Worm (Caenorhabditis elegans) whole organism, L1 larva: ENCODE results near the gene col-92.

Experiments used
- C16A3.4 ChIP-seq: fragments of 150-350 bp; optimal IDR thresholded peaks from 2 replicates; lab custom pipeline; 2014; ENCODE audit warnings: missing biosample characterization, missing genetic modification characterization
- F16B12.6 ChIP-seq: fragments of 150-350 bp; optimal IDR thresholded peaks from 2 replicates; lab custom pipeline; 2014; ENCODE audit warnings: missing biosample characterization, missing genetic modification characterization
- aha-1 ChIP-seq: fragments of 150-350 bp; optimal IDR thresholded peaks from 2 replicates; lab custom pipeline; 2014; ENCODE audit warnings: missing biosample characterization, missing genetic modification characterization
- alr-1 ChIP-seq: fragments of 200-800 bp; sonication (Bioruptor generic); optimal IDR thresholded peaks from 2 replicates; lab custom pipeline; 2018; ENCODE audit warnings: borderline replicate concordance, mild to moderate bottlenecking, missing genetic modification characterization, missing compliant biosample characterization
- aly-2 ChIP-seq: fragments of 150-350 bp; optimal IDR thresholded peaks from 2 replicates; lab custom pipeline; 2014; ENCODE audit warnings: missing biosample characterization, missing genetic modification characterization
- blmp-1 ChIP-seq: fragments of 150-350 bp; optimal IDR thresholded peaks from 2 replicates; lab custom pipeline; 2014; ENCODE audit warnings: missing biosample characterization, missing genetic modification characterization
- ceh-63 ChIP-seq: fragments of 200-800 bp; sonication (Bioruptor generic); optimal IDR thresholded peaks from 2 replicates; lab custom pipeline; 2018; ENCODE audit warnings: mild to moderate bottlenecking, missing genetic modification characterization, missing compliant biosample characterization
- ceh-82 ChIP-seq, 3 experiments: fragments of 150-350 bp in 1 of 3; sonication (generic microtip) in 2 of 3; optimal IDR thresholded peaks; 2 replicates each; lab custom pipeline; 2014 to 2017; ENCODE audit warnings: missing biosample characterization in 3 of 3, missing genetic modification characterization in 3 of 3
- ceh-88 ChIP-seq: fragments of 200-800 bp; sonication (Bioruptor generic); IDR thresholded peaks from 2 replicates; pipeline ENCODE4 v1.3.6; 2022; ENCODE audit warnings: missing genetic modification characterization, missing compliant biosample characterization
- ceh-90 ChIP-seq: sonication (generic microtip); optimal IDR thresholded peaks from 2 replicates; lab custom pipeline; 2016; ENCODE audit warnings: missing genetic modification characterization, missing compliant biosample characterization
- ces-1 ChIP-seq: fragments of 150-350 bp; optimal IDR thresholded peaks from 2 replicates; lab custom pipeline; 2014; ENCODE audit warnings: missing biosample characterization, missing genetic modification reagents, missing genetic modification characterization
- dpl-1 ChIP-seq, 3 experiments: fragments of 150-350 bp in 2 of 3; sonication (generic microtip) in 1 of 3; optimal IDR thresholded peaks; 2 replicates each; lab custom pipeline; 2014 to 2017; ENCODE audit warnings: missing biosample characterization in 3 of 3, missing genetic modification characterization in 3 of 3, missing genetic modification reagents in 3 of 3
- efl-1 ChIP-seq, 4 experiments: fragments of 150-350 bp; optimal IDR thresholded peaks in 3 of 4; peaks in 1 of 4; 1 replicate in 1 of 4; 2 replicates in 3 of 4; lab custom pipeline; 2014; ENCODE audit warnings: missing biosample characterization in 2 of 4, missing genetic modification characterization in 2 of 4, missing genetic modification reagents in 2 of 4
- efl-3 ChIP-seq: fragments of 200-800 bp; sonication (Bioruptor generic); optimal IDR thresholded peaks from 2 replicates; lab custom pipeline; 2018; ENCODE audit warnings: mild to moderate bottlenecking, missing genetic modification characterization, missing compliant biosample characterization
- egl-13 ChIP-seq: sonication (generic microtip); optimal IDR thresholded peaks from 2 replicates; lab custom pipeline; 2016; ENCODE audit warnings: missing genotype, missing genetic modification reagents, missing genetic modification characterization, missing compliant biosample characterization
- egl-27 ChIP-seq, 2 experiments: fragments of 150-350 bp in 1 of 2; sonication (generic microtip); optimal IDR thresholded peaks; 3 replicates each; lab custom pipeline; 2017 to 2018; ENCODE audit warnings: missing biosample characterization in 2 of 2, missing genetic modification characterization in 2 of 2, missing genetic modification reagents in 2 of 2
- elt-3 ChIP-seq, 6 experiments: fragments of 150-350 bp in 1 of 6; sonication (generic microtip); optimal IDR thresholded peaks; 2 replicates each; lab custom pipeline; 2017 to 2018; ENCODE audit warnings: missing biosample characterization in 6 of 6, missing genetic modification characterization in 6 of 6, inconsistent platforms in 1 of 6
- ets-5 ChIP-seq: fragments of 200-800 bp; sonication (Bioruptor generic); IDR thresholded peaks from 2 replicates; pipeline ENCODE4 v1.3.6; 2022; ENCODE audit warnings: missing genetic modification characterization, missing compliant biosample characterization
- fkh-10 ChIP-seq: sonication (generic microtip); optimal IDR thresholded peaks from 2 replicates; lab custom pipeline; 2017; ENCODE audit warnings: missing biosample characterization, missing genetic modification reagents, missing genetic modification characterization
- hlh-17 ChIP-seq: fragments of 200-800 bp; sonication (Bioruptor generic); optimal IDR thresholded peaks from 2 replicates; lab custom pipeline; 2018; ENCODE audit warnings: missing genetic modification characterization, mild to moderate bottlenecking, missing compliant biosample characterization, moderate library complexity, borderline replicate concordance
- hpl-2 ChIP-seq: fragments of 150-350 bp; optimal IDR thresholded peaks from 2 replicates; lab custom pipeline; 2014; ENCODE audit warnings: missing biosample characterization, missing genetic modification reagents, missing genetic modification characterization
- irx-1 ChIP-seq: sonication (generic microtip); optimal IDR thresholded peaks from 2 replicates; lab custom pipeline; 2016; ENCODE audit warnings: missing genetic modification characterization, missing compliant biosample characterization
- isw-1 ChIP-seq: fragments of 200-800 bp; sonication (Bioruptor generic); IDR thresholded peaks from 2 replicates; pipeline ENCODE4 v1.3.6; 2022; ENCODE audit warnings: missing genetic modification characterization, missing compliant biosample characterization
- jun-1 ChIP-seq: fragments of 150-350 bp; optimal IDR thresholded peaks from 2 replicates; lab custom pipeline; 2014; ENCODE audit warnings: missing biosample characterization, missing genetic modification reagents, missing genetic modification characterization
- lin-13 ChIP-seq: fragments of 150-350 bp; optimal IDR thresholded peaks from 2 replicates; lab custom pipeline; 2014; ENCODE audit warnings: missing biosample characterization, missing genetic modification reagents, missing genetic modification characterization
- lin-14 ChIP-seq: fragments of 200-800 bp; sonication (Bioruptor generic); optimal IDR thresholded peaks from 2 replicates; lab custom pipeline; 2018; ENCODE audit warnings: mild to moderate bottlenecking, missing genetic modification characterization, moderate library complexity, missing compliant biosample characterization
- lin-15B ChIP-seq: fragments of 150-350 bp; sonication (generic microtip); optimal IDR thresholded peaks from 3 replicates; lab custom pipeline; 2014; ENCODE audit warnings: missing biosample characterization, missing genetic modification characterization
- lin-35 ChIP-seq, 2 experiments: fragments of 150-350 bp; optimal IDR thresholded peaks; 2 replicates each; lab custom pipeline; 2014; ENCODE audit warnings: missing biosample characterization in 2 of 2, missing genetic modification characterization in 2 of 2, missing genetic modification reagents in 2 of 2
- lir-3 ChIP-seq: sonication (generic microtip); optimal IDR thresholded peaks from 2 replicates; lab custom pipeline; 2016; ENCODE audit warnings: mild to moderate bottlenecking, missing genetic modification characterization, moderate library complexity, missing compliant biosample characterization; ENCODE audit not compliant: poor library complexity
- lsy-2 ChIP-seq, 2 experiments: fragments of 150-350 bp; optimal IDR thresholded peaks; 2 replicates each; lab custom pipeline; 2014; ENCODE audit warnings: missing biosample characterization in 2 of 2, missing genetic modification characterization in 2 of 2
- nhr-12 ChIP-seq: sonication (generic microtip); optimal IDR thresholded peaks from 2 replicates; lab custom pipeline; 2017; ENCODE audit warnings: missing biosample characterization, missing genetic modification characterization
- nhr-19 ChIP-seq: fragments of 200-800 bp; sonication (Bioruptor generic); conservative IDR thresholded peaks from 2 replicates; pipeline ENCODE4 v1.3.6; 2022; ENCODE audit warnings: missing genetic modification characterization, missing compliant biosample characterization
- nhr-20 ChIP-seq: sonication (generic microtip); optimal IDR thresholded peaks from 2 replicates; lab custom pipeline; 2016; ENCODE audit warnings: mild to moderate bottlenecking, missing genetic modification characterization, missing compliant biosample characterization
- nhr-237 ChIP-seq: fragments of 150-350 bp; optimal IDR thresholded peaks from 2 replicates; lab custom pipeline; 2014; ENCODE audit warnings: missing biosample characterization, missing genetic modification characterization
- nhr-28 ChIP-seq: fragments of 150-350 bp; optimal IDR thresholded peaks from 2 replicates; lab custom pipeline; 2014; ENCODE audit warnings: missing biosample characterization, missing genetic modification characterization
- nhr-47 ChIP-seq: sonication (generic microtip); optimal IDR thresholded peaks from 2 replicates; lab custom pipeline; 2016; ENCODE audit warnings: mild to moderate bottlenecking, missing genetic modification characterization, moderate library complexity, missing compliant biosample characterization
- nhr-76 ChIP-seq: sonication (generic microtip); optimal IDR thresholded peaks from 2 replicates; lab custom pipeline; 2017; ENCODE audit warnings: missing biosample characterization, missing genetic modification characterization
- nhr-77 ChIP-seq: fragments of 150-350 bp; optimal IDR thresholded peaks from 2 replicates; lab custom pipeline; 2014; ENCODE audit warnings: missing biosample characterization, missing genetic modification characterization
- pax-3 ChIP-seq: fragments of 200-800 bp; sonication (Bioruptor generic); optimal IDR thresholded peaks from 2 replicates; lab custom pipeline; 2018; ENCODE audit warnings: mild to moderate bottlenecking, missing genetic modification characterization, moderate library complexity, missing compliant biosample characterization
- skn-1 ChIP-seq: fragments of 150-350 bp; optimal IDR thresholded peaks from 2 replicates; lab custom pipeline; 2014; ENCODE audit warnings: missing biosample characterization, missing genetic modification characterization
- snu-23 ChIP-seq: sonication (generic microtip); optimal IDR thresholded peaks from 2 replicates; lab custom pipeline; 2016; ENCODE audit warnings: missing genetic modification characterization, missing compliant biosample characterization
- sox-4 ChIP-seq: sonication (generic microtip); optimal IDR thresholded peaks from 2 replicates; lab custom pipeline; 2016; ENCODE audit warnings: missing genetic modification characterization, missing compliant biosample characterization
- swsn-7 ChIP-seq: sonication (generic microtip); optimal IDR thresholded peaks from 2 replicates; lab custom pipeline; 2016; ENCODE audit warnings: missing genetic modification characterization, missing compliant biosample characterization
- tbx-2 ChIP-seq: sonication (generic microtip); optimal IDR thresholded peaks from 2 replicates; lab custom pipeline; 2016; ENCODE audit warnings: missing genetic modification characterization, missing compliant biosample characterization
- unc-130 ChIP-seq: fragments of 150-350 bp; optimal IDR thresholded peaks from 2 replicates; lab custom pipeline; 2017; ENCODE audit warnings: missing biosample characterization, missing genetic modification characterization, inconsistent platforms
- unc-86 ChIP-seq: sonication (generic microtip); optimal IDR thresholded peaks from 2 replicates; lab custom pipeline; 2016; ENCODE audit warnings: missing genetic modification characterization, missing compliant biosample characterization
- unc-98 ChIP-seq: fragments of 200-800 bp; sonication (Bioruptor generic); IDR thresholded peaks from 2 replicates; pipeline ENCODE4 v1.3.6; 2022; ENCODE audit warnings: missing genetic modification characterization, missing compliant biosample characterization
- vab-15 ChIP-seq: sonication (generic microtip); optimal IDR thresholded peaks from 2 replicates; lab custom pipeline; 2017; ENCODE audit warnings: missing genotype, mild to moderate bottlenecking, missing genetic modification characterization, missing compliant biosample characterization
- zag-1 ChIP-seq: fragments of 150-350 bp; optimal IDR thresholded peaks from 2 replicates; lab custom pipeline; 2014; ENCODE audit warnings: missing biosample characterization, missing genetic modification characterization
- zip-4 ChIP-seq: fragments of 200-800 bp; sonication (Bioruptor generic); optimal IDR thresholded peaks from 2 replicates; lab custom pipeline; 2018; ENCODE audit warnings: mild to moderate bottlenecking, missing genetic modification characterization, moderate library complexity, missing compliant biosample characterization

Gene col-92

DNA sequence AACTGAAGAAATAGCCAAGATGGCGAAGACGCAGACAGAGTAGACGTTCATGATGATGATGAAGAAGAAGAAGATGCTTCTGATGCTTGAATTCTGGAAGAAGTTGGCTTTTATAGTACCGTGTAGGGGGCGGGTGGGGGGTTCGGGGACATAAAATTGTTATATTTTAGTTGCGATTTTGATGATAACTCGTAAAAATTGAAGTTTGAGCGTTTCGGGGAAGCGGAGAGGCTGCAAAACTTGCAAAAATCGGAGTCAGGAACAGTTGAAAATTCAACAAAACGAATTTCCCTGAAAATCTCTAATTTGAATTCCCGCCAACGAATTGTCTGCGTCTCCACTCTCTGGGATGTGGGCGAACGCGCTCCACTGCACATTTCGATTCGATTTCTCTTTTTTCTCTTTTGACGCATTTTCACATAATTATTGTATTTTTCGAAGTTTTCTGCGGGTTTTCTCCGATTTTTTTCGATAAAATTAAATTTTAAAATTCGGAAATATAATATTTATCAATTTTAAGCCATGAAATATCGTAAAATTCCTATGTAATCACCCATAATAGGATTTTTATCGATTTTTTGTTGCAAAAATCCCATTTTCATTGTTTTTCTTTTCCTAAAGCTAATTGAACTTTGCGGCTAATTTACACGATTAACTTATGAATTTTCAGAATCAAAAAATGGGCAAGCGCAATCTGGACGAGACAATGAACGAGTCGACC, 24.7 kb upstream of the col-92 start, which contains the start of the genes fipr-17 and Y48A6B.3:
TSS of gene fipr-17 (minus strand) at position 51 of the 721 bp plus-strand sequence.
TSS of gene Y48A6B.3 (plus strand) at position 671 of the 721 bp plus-strand sequence.
- TF ChIP-seq swsn-7 (peak; percentile 79), ces-1 (GFP tag; lab: Kevin White, UChicago) (no peak), nhr-28 (tag; lab: Kevin White, UChicago) (no peak), ceh-63 (GFP tag; lab: Kevin White, UChicago) (no peak), lsy-2 (tag; optimal IDR thresholded peaks at IDR 0.05; lab: Kevin White, UChicago) (peak; percentile 89 to 95), ceh-90 (tag; lab: Kevin White, UChicago) (peak; percentile 52), ets-5 (GFP tag; lab: Robert Waterston, UW) (no peak), C16A3.4 (peak; percentile 93), hlh-17 (GFP tag; lab: Kevin White, UChicago) (no peak), fkh-10 (GFP tag; lab: Kevin White, UChicago) (no peak), egl-27 (tag; optimal IDR thresholded peaks at IDR 0.05; lab: Kevin White, UChicago) (peak in 1 of 2 experiments; percentile 23), nhr-12 (tag; lab: Kevin White, UChicago) (no peak), jun-1 (tag; lab: Kevin White, UChicago) (peak; percentile 77), elt-3 (tag; optimal IDR thresholded peaks at IDR 0.05; lab: Kevin White, UChicago) (peak in 2 of 6 experiments; percentile 71 to 85), nhr-47 (peak; percentile 89), blmp-1 (tag; lab: Kevin White, UChicago) (peak; percentile 94), hpl-2 (no peak), lin-35 (GFP tag; optimal IDR thresholded peaks at IDR 0.05; lab: Kevin White, UChicago) (peak; percentile 100), unc-98 (GFP tag; lab: Robert Waterston, UW) (0 out of 2 replicates have a peak, but pooled peaks have one; percentile 41), nhr-19 (GFP tag; lab: Robert Waterston, UW) (peak; percentile 83), pax-3 (tag; lab: Kevin White, UChicago) (peak; percentile 74), unc-86 (peak; percentile 80), efl-1 (optimal IDR thresholded peaks at IDR 0.05; lab: Kevin White, UChicago) (peak; percentile 99 to 100), efl-1 (GFP tag; optimal IDR thresholded peaks at IDR 0.05 in 1 of 2; lab: Kevin White, UChicago) (peak; percentile 100), lin-14 (GFP tag; lab: Kevin White, UChicago) (peak; percentile 87), lin-13 (peak; percentile 86), vab-15 (peak; percentile 75), lir-3 (tag; lab: Kevin White, UChicago) (peak; percentile 76), F16B12.6 (peak; percentile 75), ceh-82 (tag; optimal IDR thresholded peaks at IDR 0.05; lab: Kevin White, UChicago) (peak; percentile 83 to 97 (median 83)), zip-4 (GFP tag; lab: Kevin White, UChicago) (peak; percentile 59), tbx-2 (tag; lab: Kevin White, UChicago) (peak; percentile 87), nhr-76 (tag; lab: Kevin White, UChicago) (no peak), isw-1 (GFP tag; lab: Robert Waterston, UW) (peak; percentile 83), nhr-237 (tag; lab: Kevin White, UChicago) (peak; percentile 54), lin-15B (tag; lab: Kevin White, UChicago) (peak; percentile 95), nhr-77 (tag; lab: Kevin White, UChicago) (peak; percentile 78), egl-13 (tag; lab: Kevin White, UChicago) (peak; percentile 65), sox-4 (tag; lab: Kevin White, UChicago) (no peak), efl-3 (GFP tag; lab: Kevin White, UChicago) (no peak), unc-130 (tag; lab: Kevin White, UChicago) (peak; percentile 90), aly-2 (peak; percentile 47), ceh-88 (GFP tag; lab: Robert Waterston, UW) (peak; percentile 40; the same call in 1 of the 2 replicates), skn-1 (peak; percentile 85), snu-23 (peak; percentile 90), irx-1 (tag; lab: Kevin White, UChicago) (peak; percentile 72), alr-1 (tag; lab: Kevin White, UChicago) (no peak), aha-1 (tag; lab: Kevin White, UChicago) (peak; percentile 58), nhr-20 (tag; lab: Kevin White, UChicago) (peak; percentile 83), zag-1 (tag; lab: Kevin White, UChicago) (no peak), dpl-1 (GFP tag; optimal IDR thresholded peaks at IDR 0.05; lab: Kevin White, UChicago) (peak; percentile 99)
